Fruit fly (Drosophila melanogaster) whole organism, adult: Measurements from ENCODE around the gene aos.

ENCODE experiments used
- CG11617 ChIP-seq: fragments of 200-800 bp; sonication (Bioruptor generic); optimal IDR thresholded peaks from 2 replicates; lab custom pipeline; 2017; ENCODE audit warnings: mild to moderate bottlenecking, missing biosample characterization, missing genetic modification reagents, missing genetic modification characterization
- CG12768 ChIP-seq: fragments of 200-800 bp; sonication (Bioruptor generic); optimal IDR thresholded peaks from 2 replicates; lab custom pipeline; 2017; ENCODE audit warnings: missing biosample characterization, missing genetic modification characterization, mild to moderate bottlenecking, moderate library complexity, missing genetic modification reagents
- CG1620 ChIP-seq: fragments of 200-800 bp; sonication (Bioruptor generic); optimal IDR thresholded peaks from 2 replicates; lab custom pipeline; 2016; ENCODE audit warnings: missing biosample characterization, missing genetic modification characterization
- CG33017 ChIP-seq: fragments of 200-800 bp; sonication (Bioruptor generic); optimal IDR thresholded peaks from 2 replicates; lab custom pipeline; 2018; ENCODE audit warnings: missing biosample characterization, mild to moderate bottlenecking, missing genetic modification characterization, moderate library complexity
- CG5204 ChIP-seq: fragments of 200-800 bp; sonication (Bioruptor generic); optimal IDR thresholded peaks from 2 replicates; lab custom pipeline; 2016; ENCODE audit warnings: missing biosample characterization, missing genetic modification characterization
- Crg-1 ChIP-seq: fragments of 200-800 bp; sonication (Bioruptor generic); optimal IDR thresholded peaks from 2 replicates; lab custom pipeline; 2016; ENCODE audit warnings: missing biosample characterization, missing genetic modification characterization
- bab1 ChIP-seq: fragments of 200-800 bp; sonication (Bioruptor generic); optimal IDR thresholded peaks from 3 replicates; lab custom pipeline; 2019; ENCODE audit warnings: missing biosample characterization, mild to moderate bottlenecking, missing genetic modification characterization, moderate library complexity
- cnc ChIP-seq, 2 experiments: fragments of >200 bp; optimal IDR thresholded peaks; 2 replicates each; lab custom pipeline; 2017
- kay ChIP-seq: fragments of 200-800 bp; sonication (Bioruptor generic); peaks from one replicate; lab custom pipeline; 2016; ENCODE audit warnings: missing biosample characterization, missing genetic modification characterization, borderline replicate concordance
- tj ChIP-seq: fragments of 200-800 bp; sonication (Bioruptor generic); optimal IDR thresholded peaks from 3 replicates; lab custom pipeline; 2017; ENCODE audit warnings: missing biosample characterization, mild to moderate bottlenecking, missing genetic modification characterization, moderate library complexity

- TF ChIP-seq kay (GFP tag; lab: Kevin White, UChicago): no peak
- no peak for TF ChIP-seq CG1620 (GFP tag; lab: Kevin White, UChicago)
- TF ChIP-seq cnc (optimal IDR thresholded peaks at IDR 0.05; lab: Kevin White, UChicago): no peak
- TF ChIP-seq bab1 (GFP tag; lab: Kevin White, UChicago): no peak
- TF ChIP-seq CG5204 (GFP tag; lab: Kevin White, UChicago): no peak
- no peak for TF ChIP-seq tj (GFP tag; lab: Kevin White, UChicago)
- TF ChIP-seq CG12768 (GFP tag; lab: Kevin White, UChicago): no peak
- no peak for TF ChIP-seq Crg-1 (GFP tag; lab: Kevin White, UChicago)
- no peak for TF ChIP-seq CG11617 (GFP tag; lab: Kevin White, UChicago)
- TF ChIP-seq CG33017 (tag; lab: Kevin White, UChicago): no peak
Observed at dm6 chr3L:16437271-16437670, 46.2 kb downstream of the aos start.
